Worm (Caenorhabditis elegans): ENCODE results near the gene H20J04.9.

DNA sequence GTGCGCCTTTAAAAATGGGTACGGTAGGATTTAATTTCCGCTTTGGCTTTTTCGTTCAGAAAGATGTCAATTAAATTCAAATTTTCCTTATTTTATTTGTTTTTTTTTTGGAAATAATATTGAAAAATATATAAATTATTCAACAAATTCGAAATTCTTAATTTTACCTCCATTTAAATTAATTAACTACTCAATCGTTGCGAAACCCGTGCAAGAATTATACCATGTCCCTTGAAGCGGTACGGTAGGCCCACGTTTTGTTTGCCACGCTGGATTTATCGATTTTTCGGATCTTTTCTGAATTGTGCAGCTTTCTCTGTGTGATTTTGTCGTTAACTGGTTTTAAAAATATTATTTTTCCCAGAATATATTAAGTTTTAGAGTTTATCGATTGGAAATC, 30.5 kb upstream of the H20J04.9 start, which contains the start of gene Y52E8A.2:
- TF ChIP-seq dao-5 (tag; optimal IDR thresholded peaks at IDR 0.05) (no peak), him-1 (tag; optimal IDR thresholded peaks at IDR 0.05) (no peak), W03F9.2 (tag; optimal IDR thresholded peaks at IDR 0.05) (no peak)
